Worm (Caenorhabditis elegans) whole organism, late embryonic: ENCODE data around the gene cyp-13A11.
A peak's percentile ranks its signal among the peaks of the same experiment; 100 is the strongest.

Experiments
- C08G9.2 ChIP-seq: sonication (generic microtip); optimal IDR thresholded peaks from 2 replicates; lab custom pipeline; 2016; ENCODE audit warnings: mild to moderate bottlenecking, missing genetic modification characterization, moderate library complexity, missing compliant biosample characterization
- K02D7.2 ChIP-seq: sonication (generic microtip); optimal IDR thresholded peaks from 2 replicates; lab custom pipeline; 2017; ENCODE audit warnings: mild to moderate bottlenecking, missing genetic modification characterization, missing compliant biosample characterization
- K09A11.1 ChIP-seq: sonication (generic microtip); optimal IDR thresholded peaks from 2 replicates; lab custom pipeline; 2017; ENCODE audit warnings: antibody characterized with exemption, mild to moderate bottlenecking, missing genetic modification characterization, missing compliant biosample characterization; ENCODE audit not compliant: insufficient read depth
- T23F11.4 ChIP-seq: fragments of 200-800 bp; sonication (Bioruptor generic); optimal IDR thresholded peaks from 2 replicates; lab custom pipeline; 2018; ENCODE audit warnings: mild to moderate bottlenecking, missing genetic modification characterization, missing compliant biosample characterization
- Y22D7AL.16 ChIP-seq: sonication (generic microtip); optimal IDR thresholded peaks from 2 replicates; lab custom pipeline; 2016; ENCODE audit warnings: missing genetic modification characterization, missing compliant biosample characterization
- ahr-1 ChIP-seq: sonication (generic microtip); optimal IDR thresholded peaks from 2 replicates; lab custom pipeline; 2016; ENCODE audit warnings: missing genetic modification characterization, missing compliant biosample characterization
- ama-1 ChIP-seq: fragments of 150-350 bp; optimal IDR thresholded peaks from 2 replicates; lab custom pipeline; 2014
- ceh-18 ChIP-seq: sonication (generic microtip); optimal IDR thresholded peaks from 2 replicates; lab custom pipeline; 2016; ENCODE audit warnings: missing genetic modification characterization, missing compliant biosample characterization
- ceh-19 ChIP-seq: fragments of 200-800 bp; sonication (Bioruptor generic); optimal IDR thresholded peaks from 2 replicates; lab custom pipeline; 2018; ENCODE audit warnings: mild to moderate bottlenecking, missing genetic modification characterization, missing compliant biosample characterization
- ceh-2 ChIP-seq: sonication (generic microtip); optimal IDR thresholded peaks from 2 replicates; lab custom pipeline; 2016; ENCODE audit warnings: missing genotype, missing genetic modification characterization, missing compliant biosample characterization
- ceh-22 ChIP-seq: sonication (generic microtip); optimal IDR thresholded peaks from 2 replicates; lab custom pipeline; 2017; ENCODE audit warnings: missing biosample characterization, missing genetic modification characterization
- ceh-30 ChIP-seq: fragments of 150-350 bp; optimal IDR thresholded peaks from 2 replicates; lab custom pipeline; 2014; ENCODE audit warnings: missing biosample characterization, missing genetic modification characterization
- ceh-34 ChIP-seq: sonication (generic microtip); optimal IDR thresholded peaks from 2 replicates; lab custom pipeline; 2016; ENCODE audit warnings: mild to moderate bottlenecking, missing genetic modification characterization, missing compliant biosample characterization
- ceh-45 ChIP-seq: fragments of 200-800 bp; sonication (Bioruptor generic); IDR thresholded peaks from 2 replicates; pipeline ENCODE4 v1.3.6; 2022; ENCODE audit warnings: missing genetic modification reagents, missing genetic modification characterization, missing compliant biosample characterization
- ceh-48 ChIP-seq: sonication (generic microtip); optimal IDR thresholded peaks from 2 replicates; lab custom pipeline; 2016; ENCODE audit warnings: missing genetic modification characterization, inconsistent platforms, missing compliant biosample characterization
- ceh-6 ChIP-seq: fragments of 200-800 bp; sonication (Bioruptor generic); optimal IDR thresholded peaks from 2 replicates; lab custom pipeline; 2018; ENCODE audit warnings: mild to moderate bottlenecking, missing genetic modification characterization, missing compliant biosample characterization
- ceh-9 ChIP-seq: sonication (generic microtip); optimal IDR thresholded peaks from 2 replicates; lab custom pipeline; 2016; ENCODE audit warnings: mild to moderate bottlenecking, missing genetic modification characterization, inconsistent platforms, missing compliant biosample characterization
- che-1 ChIP-seq: sonication (generic microtip); optimal IDR thresholded peaks from 2 replicates; lab custom pipeline; 2016; ENCODE audit warnings: mild to moderate bottlenecking, missing genetic modification characterization, missing compliant biosample characterization
- dmd-4 ChIP-seq: sonication (generic microtip); optimal IDR thresholded peaks from 2 replicates; lab custom pipeline; 2016; ENCODE audit warnings: borderline replicate concordance, missing genetic modification characterization, missing compliant biosample characterization
- elt-2 ChIP-seq: sonication (generic microtip); optimal IDR thresholded peaks from 2 replicates; lab custom pipeline; 2016; ENCODE audit warnings: missing genetic modification reagents, missing genetic modification characterization, missing compliant biosample characterization
- elt-4 ChIP-seq: sonication (generic microtip); optimal IDR thresholded peaks from 2 replicates; lab custom pipeline; 2016; ENCODE audit warnings: missing genetic modification characterization, missing compliant biosample characterization
- ets-4 ChIP-seq: sonication (generic microtip); optimal IDR thresholded peaks from 2 replicates; lab custom pipeline; 2016; ENCODE audit warnings: missing genetic modification characterization, missing compliant biosample characterization
- eyg-1 ChIP-seq: sonication (generic microtip); optimal IDR thresholded peaks from 2 replicates; lab custom pipeline; 2016; ENCODE audit warnings: missing genotype, missing genetic modification characterization, missing compliant biosample characterization
- fax-1 ChIP-seq: sonication (generic microtip); optimal IDR thresholded peaks from 2 replicates; lab custom pipeline; 2016; ENCODE audit warnings: missing genotype, missing genetic modification characterization, missing compliant biosample characterization
- fkh-10 ChIP-seq: fragments of 150-350 bp; optimal IDR thresholded peaks from 2 replicates; lab custom pipeline; 2014; ENCODE audit warnings: missing biosample characterization, missing genetic modification reagents, missing genetic modification characterization
- hlh-13 ChIP-seq: fragments of 200-800 bp; sonication (Bioruptor generic); optimal IDR thresholded peaks from 2 replicates; lab custom pipeline; 2018; ENCODE audit warnings: mild to moderate bottlenecking, missing genetic modification characterization, missing compliant biosample characterization
- hlh-30 ChIP-seq: sonication (generic microtip); optimal IDR thresholded peaks from 2 replicates; lab custom pipeline; 2017; ENCODE audit warnings: antibody characterized with exemption, missing genetic modification characterization, missing compliant biosample characterization; ENCODE audit not compliant: insufficient read depth
- hlh-8 ChIP-seq: sonication (generic microtip); optimal IDR thresholded peaks from 2 replicates; lab custom pipeline; 2016; ENCODE audit warnings: missing genotype, missing genetic modification characterization, missing compliant biosample characterization
- lim-6 ChIP-seq: sonication (generic microtip); optimal IDR thresholded peaks from 2 replicates; lab custom pipeline; 2016; ENCODE audit warnings: missing genetic modification characterization, missing compliant biosample characterization
- mec-3 ChIP-seq: sonication (generic microtip); optimal IDR thresholded peaks from 2 replicates; lab custom pipeline; 2016; ENCODE audit warnings: borderline replicate concordance, missing genetic modification characterization, missing compliant biosample characterization
- nfya-1 ChIP-seq: sonication (generic microtip); optimal IDR thresholded peaks from 2 replicates; lab custom pipeline; 2017; ENCODE audit warnings: missing genetic modification characterization, mild to moderate bottlenecking, missing compliant biosample characterization, antibody characterized with exemption, moderate library complexity
- npax-4 ChIP-seq: sonication (generic microtip); optimal IDR thresholded peaks from 2 replicates; lab custom pipeline; 2016; ENCODE audit warnings: missing genetic modification characterization, missing compliant biosample characterization
- pat-9 ChIP-seq: fragments of 200-800 bp; sonication (Bioruptor generic); optimal IDR thresholded peaks from 2 replicates; lab custom pipeline; 2018; ENCODE audit warnings: mild to moderate bottlenecking, missing genetic modification characterization, moderate library complexity, missing compliant biosample characterization
- pax-1 ChIP-seq: fragments of 150-350 bp; optimal IDR thresholded peaks from 2 replicates; lab custom pipeline; 2014; ENCODE audit warnings: missing biosample characterization, missing genetic modification characterization
- pha-4 ChIP-seq: fragments of 150-350 bp; optimal IDR thresholded peaks from 2 replicates; lab custom pipeline; 2018; ENCODE audit warnings: missing biosample characterization, missing genetic modification reagents, missing genetic modification characterization
- pqm-1 ChIP-seq: sonication (generic microtip); optimal IDR thresholded peaks from 2 replicates; lab custom pipeline; 2016; ENCODE audit warnings: missing genetic modification characterization, missing compliant biosample characterization
- rnt-1 ChIP-seq: sonication (generic microtip); optimal IDR thresholded peaks from 2 replicates; lab custom pipeline; 2016; ENCODE audit warnings: missing genetic modification characterization, missing compliant biosample characterization
- sdc-2 ChIP-seq: sonication (generic microtip); optimal IDR thresholded peaks from 2 replicates; lab custom pipeline; 2016; ENCODE audit warnings: missing genotype, missing genetic modification characterization, missing compliant biosample characterization
- sox-2 ChIP-seq: fragments of 200-800 bp; sonication (Bioruptor generic); IDR thresholded peaks from 2 replicates; pipeline ENCODE4 v1.3.6; 2022; ENCODE audit warnings: missing genetic modification reagents, missing genetic modification characterization, missing compliant biosample characterization
- sox-4 ChIP-seq: sonication (generic microtip); optimal IDR thresholded peaks from 2 replicates; lab custom pipeline; 2017; ENCODE audit warnings: mild to moderate bottlenecking, missing genetic modification characterization, inconsistent platforms, missing compliant biosample characterization
- tbx-2 ChIP-seq: sonication (generic microtip); optimal IDR thresholded peaks from 2 replicates; lab custom pipeline; 2016; ENCODE audit warnings: missing genetic modification characterization, missing compliant biosample characterization
- unc-42 ChIP-seq: sonication (generic microtip); optimal IDR thresholded peaks from 2 replicates; lab custom pipeline; 2016; ENCODE audit warnings: missing genotype, missing genetic modification characterization, missing compliant biosample characterization
- unc-55 ChIP-seq: sonication (generic microtip); optimal IDR thresholded peaks from 2 replicates; lab custom pipeline; 2017; ENCODE audit warnings: missing biosample characterization, missing genetic modification reagents, missing genetic modification characterization
- unc-86 ChIP-seq: sonication (generic microtip); optimal IDR thresholded peaks from 2 replicates; lab custom pipeline; 2016; ENCODE audit warnings: missing genetic modification characterization, missing compliant biosample characterization
- zip-5 ChIP-seq: sonication (generic microtip); optimal IDR thresholded peaks from 2 replicates; lab custom pipeline; 2016; ENCODE audit warnings: missing genetic modification characterization, missing compliant biosample characterization
- ztf-16 ChIP-seq: sonication (generic microtip); optimal IDR thresholded peaks from 2 replicates; lab custom pipeline; 2017; ENCODE audit warnings: missing genetic modification characterization, missing compliant biosample characterization

The cyp-13A11 gene

DNA sequence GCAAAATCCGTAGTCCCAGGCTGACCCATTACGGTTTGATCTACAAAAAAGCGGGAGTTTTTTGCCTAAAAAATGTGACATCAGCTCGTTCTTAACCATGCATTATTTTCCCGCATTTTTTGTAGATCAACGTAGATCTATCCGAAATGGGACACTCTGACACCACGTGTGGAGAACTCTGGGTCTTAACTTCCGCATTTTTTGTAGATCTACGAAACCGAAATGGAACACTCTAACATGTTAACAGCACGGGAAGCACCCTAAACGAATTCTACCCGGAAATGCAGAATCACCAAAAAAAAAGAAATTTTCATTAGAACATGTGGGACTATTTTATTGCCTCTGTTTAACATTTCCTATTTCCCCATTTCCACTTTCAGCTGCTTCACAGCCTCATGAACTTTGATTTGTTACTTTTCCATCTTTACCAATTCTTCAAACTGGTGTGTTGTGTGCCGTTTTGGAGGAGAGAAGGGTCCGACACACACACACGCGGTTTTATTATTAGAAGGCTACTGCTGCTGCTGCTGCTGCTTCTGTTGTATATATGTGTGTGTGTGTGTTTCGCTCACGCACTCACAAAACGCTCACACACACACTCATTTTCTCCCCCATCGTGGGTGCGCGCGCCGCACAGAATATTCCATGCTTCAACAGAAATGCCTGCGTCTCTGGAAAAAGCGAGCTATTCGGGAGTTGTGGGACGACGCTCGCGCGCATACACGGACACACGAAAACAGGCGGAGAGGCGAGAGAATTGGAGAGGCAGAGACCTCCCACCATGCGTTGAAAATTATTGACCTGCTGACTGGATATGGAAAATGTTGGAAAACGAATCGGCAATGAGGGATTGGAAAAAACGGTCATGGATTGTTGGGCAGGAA, 47.3 kb downstream of the cyp-13A11 start (continued):
- TF ChIP-seq eyg-1 (tag; lab: Kevin White, UChicago) (peak; percentile 45), ahr-1 (tag; lab: Kevin White, UChicago) (peak; percentile 34), ceh-34 (tag; lab: Kevin White, UChicago) (peak; percentile 86)

- TF ChIP-seq ztf-16 (no peak), fkh-10 (GFP tag; lab: Kevin White, UChicago) (no peak), unc-42 (tag; lab: Kevin White, UChicago) (no peak), C08G9.2 (tag; lab: Kevin White, UChicago) (no peak), rnt-1 (tag; lab: Kevin White, UChicago) (no peak), ama-1 (no peak), hlh-13 (GFP tag; lab: Kevin White, UChicago) (no peak), sox-2 (no peak), elt-2 (tag; lab: Kevin White, UChicago) (no peak), unc-86 (tag; lab: Kevin White, UChicago) (no peak)
Observed at ce11 chrIII:13069416-13069815, 48.6 kb downstream of the cyp-13A11 start.

DNA sequence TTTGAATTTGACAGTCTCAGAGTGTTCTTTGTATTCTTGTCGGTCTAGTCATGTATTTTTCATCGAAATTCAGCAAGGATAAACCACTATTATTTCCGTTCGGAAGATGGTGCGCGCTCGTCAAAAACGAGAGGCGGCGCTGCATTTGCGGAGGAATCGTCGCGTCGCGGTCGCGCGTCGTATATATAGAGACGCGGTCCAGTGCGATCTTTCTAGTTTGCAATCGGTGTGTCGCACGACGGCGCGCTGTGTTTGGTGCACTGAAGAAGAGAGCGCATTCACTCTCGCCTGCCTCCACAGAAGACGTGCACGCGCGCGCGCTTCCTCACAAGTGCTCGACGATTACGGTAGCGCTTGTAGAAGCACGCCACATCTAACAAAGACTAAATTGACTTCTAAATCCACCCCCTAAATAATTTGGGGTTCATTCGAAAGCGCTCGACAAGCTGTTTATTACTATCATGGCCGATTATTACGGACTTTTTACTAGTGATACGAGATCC, 49.8 kb downstream of the cyp-13A11 start, which contains the start of gene Y39E4B.6:
Gene Y39E4B.6 (plus strand): TSS at position 209 of the 503 bp plus-strand sequence.
- peak; percentile 88 for TF ChIP-seq ets-4
- no peak for TF ChIP-seq zip-5 (tag; lab: Kevin White, UChicago)
- TF ChIP-seq T23F11.4, result peak; percentile 91
- peak; percentile 69 for TF ChIP-seq Y22D7AL.16 (tag; lab: Kevin White, UChicago)
- peak; percentile 78 for TF ChIP-seq sdc-2 (tag; lab: Kevin White, UChicago)
- peak; percentile 77 for TF ChIP-seq hlh-30 (tag; lab: Kevin White, UChicago)
- TF ChIP-seq unc-55 (GFP tag; lab: Kevin White, UChicago), result peak; percentile 74
- TF ChIP-seq eyg-1 (tag; lab: Kevin White, UChicago), result peak; percentile 76
- no peak for TF ChIP-seq fax-1 (tag; lab: Kevin White, UChicago)
- TF ChIP-seq ceh-30 (tag; lab: Kevin White, UChicago), result no peak
- TF ChIP-seq nfya-1 (tag; lab: Kevin White, UChicago), result peak; percentile 95
- TF ChIP-seq hlh-8 (tag; lab: Kevin White, UChicago), result peak; percentile 61
- peak; percentile 97 for TF ChIP-seq K02D7.2
- peak; percentile 9 for TF ChIP-seq ceh-22 (tag; lab: Kevin White, UChicago)
- TF ChIP-seq pha-4, result no peak
- TF ChIP-seq sox-4 (tag; lab: Kevin White, UChicago), result peak; percentile 75
- peak; percentile 89 for TF ChIP-seq ceh-48 (tag; lab: Kevin White, UChicago)
- TF ChIP-seq ahr-1 (tag; lab: Kevin White, UChicago), result peak; percentile 18
- TF ChIP-seq pax-1 (tag; lab: Kevin White, UChicago), result peak; percentile 46
- TF ChIP-seq unc-86 (tag; lab: Kevin White, UChicago), result peak; percentile 94
- peak; percentile 82 for TF ChIP-seq pat-9 (tag; lab: Kevin White, UChicago)
- no peak for TF ChIP-seq elt-4 (tag; lab: Kevin White, UChicago)
- TF ChIP-seq ceh-18 (tag; lab: Kevin White, UChicago), result peak; percentile 99
- peak; percentile 88 for TF ChIP-seq elt-2 (tag; lab: Kevin White, UChicago)
- TF ChIP-seq mec-3 (tag; lab: Kevin White, UChicago), result no peak
- peak; percentile 81 for TF ChIP-seq dmd-4
- no peak for TF ChIP-seq ceh-45 (GFP tag; lab: Robert Waterston, UW)
- TF ChIP-seq K09A11.1, result peak; percentile 64
- peak; percentile 73 for TF ChIP-seq ztf-16
- TF ChIP-seq ceh-6 (GFP tag; lab: Kevin White, UChicago), result peak; percentile 76
- peak; percentile 83 for TF ChIP-seq ceh-19 (GFP tag; lab: Kevin White, UChicago)
- peak; percentile 69 for TF ChIP-seq ceh-2 (tag; lab: Kevin White, UChicago)
- peak; percentile 88 for TF ChIP-seq lim-6
- peak; percentile 56 for TF ChIP-seq che-1 (tag; lab: Kevin White, UChicago)
- TF ChIP-seq npax-4, result no peak
- no peak for TF ChIP-seq ceh-9 (tag; lab: Kevin White, UChicago)
- TF ChIP-seq tbx-2 (tag; lab: Kevin White, UChicago), result peak; percentile 98
- TF ChIP-seq pqm-1 (tag; lab: Kevin White, UChicago), result peak; percentile 88
